Fruit fly (Drosophila melanogaster) whole organism, embryonic: ENCODE data around the gene Pdfr.
A peak's percentile ranks its signal among the peaks of the same experiment; 100 is the strongest.

Experiments used
- Ada2b ChIP-seq: fragments of 200-800 bp; sonication (Bioruptor generic); IDR thresholded peaks from 2 replicates; pipeline ENCODE4 v1.3.6; 2022; ENCODE audit warnings: missing biosample characterization, missing genetic modification characterization
- Adf1 ChIP-seq: fragments of 200-800 bp; sonication (Bioruptor generic); IDR thresholded peaks from 2 replicates; pipeline ENCODE4 v1.3.6; 2022; ENCODE audit warnings: missing biosample characterization, missing genetic modification characterization
- Aef1 ChIP-seq: fragments of 200-800 bp; sonication (Bioruptor generic); IDR thresholded peaks from 3 replicates; pipeline ENCODE4 v1.3.6; 2022; ENCODE audit warnings: missing biosample characterization, missing genetic modification characterization
- Antp ChIP-seq: fragments of 200-800 bp; sonication (Bioruptor generic); optimal IDR thresholded peaks from 3 replicates; lab custom pipeline; 2016; ENCODE audit warnings: missing biosample characterization, missing genetic modification characterization
- Atf6 ChIP-seq: fragments of 200-800 bp; sonication (Bioruptor generic); IDR thresholded peaks from 2 replicates; pipeline ENCODE4 v1.3.6; 2022; ENCODE audit warnings: missing biosample characterization, missing genetic modification characterization
- B-H2 ChIP-seq: fragments of 200-800 bp; sonication (Bioruptor generic); optimal IDR thresholded peaks from 2 replicates; lab custom pipeline; 2018; ENCODE audit warnings: missing biosample characterization, mild to moderate bottlenecking, missing genetic modification characterization
- CG10543 ChIP-seq: fragments of 200-800 bp; sonication (Bioruptor generic); optimal IDR thresholded peaks from 3 replicates; lab custom pipeline; 2017; ENCODE audit warnings: missing biosample characterization, mild to moderate bottlenecking, missing genetic modification characterization, moderate library complexity
- CG11247 ChIP-seq: fragments of 200-800 bp; sonication (Bioruptor generic); IDR thresholded peaks from 2 replicates; pipeline ENCODE4 v1.3.6; 2022; ENCODE audit warnings: missing biosample characterization, missing genetic modification characterization
- CG11696 ChIP-seq: fragments of 200-800 bp; sonication (Bioruptor generic); IDR thresholded peaks from 2 replicates; pipeline ENCODE4 v1.3.6; 2022; ENCODE audit warnings: missing biosample characterization, missing genetic modification characterization
- CG12219 ChIP-seq: fragments of 200-800 bp; sonication (Bioruptor generic); optimal IDR thresholded peaks from 3 replicates; lab custom pipeline; 2018; ENCODE audit warnings: missing biosample characterization, mild to moderate bottlenecking, missing genetic modification characterization
- CG12299 ChIP-seq: fragments of 200-800 bp; sonication (Bioruptor generic); optimal IDR thresholded peaks from 2 replicates; lab custom pipeline; 2018; ENCODE audit warnings: missing biosample characterization, mild to moderate bottlenecking, missing genetic modification characterization
- CG13287 ChIP-seq: fragments of 200-800 bp; sonication (Bioruptor generic); IDR thresholded peaks from 2 replicates; pipeline ENCODE4 v1.3.6; 2022; ENCODE audit warnings: missing biosample characterization, missing genetic modification characterization; ENCODE audit not compliant: partially characterized antibody
- CG13624 ChIP-seq: fragments of 200-800 bp; sonication (Bioruptor generic); optimal IDR thresholded peaks from 2 replicates; lab custom pipeline; 2016; ENCODE audit warnings: missing biosample characterization, missing genetic modification characterization
- CG14710 ChIP-seq: fragments of 200-800 bp; sonication (Bioruptor generic); optimal IDR thresholded peaks from 3 replicates; lab custom pipeline; 2019; ENCODE audit warnings: missing biosample characterization, mild to moderate bottlenecking, missing genetic modification characterization, moderate library complexity
- CG1603 ChIP-seq: fragments of 200-800 bp; sonication (Bioruptor generic); optimal IDR thresholded peaks from 2 replicates; lab custom pipeline; 2019; ENCODE audit warnings: missing biosample characterization, mild to moderate bottlenecking, missing genetic modification characterization, moderate library complexity
- CG17802 ChIP-seq: fragments of 200-800 bp; sonication (Bioruptor generic); optimal IDR thresholded peaks from 2 replicates; lab custom pipeline; 2018; ENCODE audit warnings: missing biosample characterization, mild to moderate bottlenecking, missing genetic modification characterization, moderate library complexity
- CG2889 ChIP-seq: fragments of 200-800 bp; sonication (Bioruptor generic); IDR thresholded peaks from 3 replicates; pipeline ENCODE4 v1.3.6; 2022; ENCODE audit warnings: missing biosample characterization, missing genetic modification characterization
- CG32772 ChIP-seq: fragments of 200-800 bp; sonication (Bioruptor generic); IDR thresholded peaks from 2 replicates; pipeline ENCODE4 v1.3.6; 2022; ENCODE audit warnings: missing biosample characterization, missing genetic modification characterization
- CG33213 ChIP-seq: fragments of 200-800 bp; sonication (Bioruptor generic); optimal IDR thresholded peaks from 3 replicates; lab custom pipeline; 2016; ENCODE audit warnings: missing biosample characterization, missing genetic modification characterization
- Deaf1 ChIP-seq: fragments of 200-800 bp; optimal IDR thresholded peaks from 3 replicates; lab custom pipeline; 2019; ENCODE audit warnings: missing biosample characterization, mild to moderate bottlenecking, missing genetic modification characterization, moderate library complexity
- Dp ChIP-seq: fragments of 200-800 bp; sonication (Bioruptor generic); optimal IDR thresholded peaks from 2 replicates; lab custom pipeline; 2018; ENCODE audit warnings: missing biosample characterization, mild to moderate bottlenecking, missing genetic modification characterization, moderate library complexity
- Drgx ChIP-seq: fragments of 200-800 bp; sonication (Bioruptor generic); IDR thresholded peaks from 2 replicates; pipeline ENCODE4 v1.3.6; 2022; ENCODE audit warnings: missing biosample characterization, missing genetic modification characterization
- ERR ChIP-seq: fragments of 200-800 bp; sonication (Bioruptor generic); optimal IDR thresholded peaks from 2 replicates; lab custom pipeline; 2016; ENCODE audit warnings: missing biosample characterization, missing genetic modification characterization
- Eip74EF ChIP-seq, 2 experiments: fragments of 200-800 bp in 1 of 2; fragments of >200 bp in 1 of 2; sonication (Bioruptor generic) in 1 of 2; optimal IDR thresholded peaks; 2 replicates each; lab custom pipeline; 2017 to 2019; ENCODE audit warnings: missing biosample characterization in 2 of 2, missing genetic modification characterization in 2 of 2, mild to moderate bottlenecking in 1 of 2, moderate library complexity in 1 of 2
- Ets97D ChIP-seq: fragments of 200-800 bp; sonication (Bioruptor generic); optimal IDR thresholded peaks from 3 replicates; lab custom pipeline; 2016; ENCODE audit warnings: missing biosample characterization, missing genetic modification characterization
- HHEX ChIP-seq: fragments of 200-800 bp; sonication (Bioruptor generic); optimal IDR thresholded peaks from 3 replicates; lab custom pipeline; 2017; ENCODE audit warnings: missing biosample characterization, mild to moderate bottlenecking, missing genetic modification characterization, missing genetic modification reagents
- HLH54F ChIP-seq: fragments of 200-800 bp; sonication (Bioruptor generic); optimal IDR thresholded peaks from 3 replicates; lab custom pipeline; 2016; ENCODE audit warnings: missing biosample characterization, missing genetic modification characterization
- HmgD ChIP-seq: fragments of 200-800 bp; sonication (Bioruptor generic); optimal IDR thresholded peaks from 3 replicates; lab custom pipeline; 2016; ENCODE audit warnings: missing biosample characterization, missing genetic modification characterization
- Hmx ChIP-seq: fragments of 200-800 bp; sonication (Bioruptor generic); optimal IDR thresholded peaks from 2 replicates; lab custom pipeline; 2016; ENCODE audit warnings: missing biosample characterization, missing genetic modification characterization
- Lhr ChIP-seq: fragments of 200-800 bp; sonication (Bioruptor generic); optimal IDR thresholded peaks from 3 replicates; lab custom pipeline; 2017; ENCODE audit warnings: mild to moderate bottlenecking, missing biosample characterization, missing genetic modification reagents, missing genetic modification characterization
- Meics ChIP-seq: fragments of 200-800 bp; sonication (Bioruptor generic); optimal IDR thresholded peaks from 2 replicates; lab custom pipeline; 2017; ENCODE audit warnings: missing biosample characterization, mild to moderate bottlenecking, missing genetic modification characterization
- Optix ChIP-seq: fragments of 200-800 bp; sonication (Bioruptor generic); IDR thresholded peaks from 3 replicates; pipeline ENCODE4 v1.3.6; 2022; ENCODE audit warnings: missing biosample characterization, missing genetic modification characterization
- TFAM ChIP-seq: fragments of 200-800 bp; sonication (Bioruptor generic); optimal IDR thresholded peaks from 2 replicates; lab custom pipeline; 2017; ENCODE audit warnings: missing biosample characterization, missing genetic modification characterization, inconsistent platforms
- YL-1 ChIP-seq: fragments of 200-800 bp; sonication (Bioruptor generic); optimal IDR thresholded peaks from 3 replicates; lab custom pipeline; 2017; ENCODE audit warnings: missing biosample characterization, mild to moderate bottlenecking, missing genetic modification characterization
- dm ChIP-seq: fragments of 200-800 bp; sonication (Bioruptor generic); optimal IDR thresholded peaks from 3 replicates; lab custom pipeline; 2016; ENCODE audit warnings: missing biosample characterization, missing genetic modification characterization
- ewg ChIP-seq: fragments of 200-800 bp; sonication (Bioruptor generic); optimal IDR thresholded peaks from 3 replicates; lab custom pipeline; 2017; ENCODE audit warnings: mild to moderate bottlenecking, missing biosample characterization, missing genetic modification reagents, missing genetic modification characterization
- gcm2 ChIP-seq: fragments of 200-800 bp; sonication (Bioruptor generic); optimal IDR thresholded peaks from 2 replicates; lab custom pipeline; 2016; ENCODE audit warnings: missing biosample characterization, missing genetic modification characterization
- gsb ChIP-seq: fragments of 200-800 bp; sonication (Bioruptor generic); IDR thresholded peaks from 2 replicates; pipeline ENCODE4 v1.3.6; 2022; ENCODE audit warnings: missing biosample characterization, missing genetic modification characterization
- insv ChIP-seq, 2 experiments: fragments of 200-800 bp; sonication (Bioruptor generic); optimal IDR thresholded peaks; 3 replicates each; lab custom pipeline; 2016 to 2018; ENCODE audit warnings: missing biosample characterization in 2 of 2, missing genetic modification characterization in 2 of 2
- klu ChIP-seq: fragments of 200-800 bp; sonication (Bioruptor generic); IDR thresholded peaks from 2 replicates; pipeline ENCODE4 v1.3.6; 2022; ENCODE audit warnings: missing biosample characterization, missing genetic modification characterization
- lab ChIP-seq: fragments of 200-800 bp; sonication (Bioruptor generic); optimal IDR thresholded peaks from 3 replicates; lab custom pipeline; 2017; ENCODE audit warnings: missing biosample characterization, missing genetic modification characterization, mild to moderate bottlenecking, moderate library complexity, missing genetic modification reagents
- mam ChIP-seq: fragments of 200-800 bp; sonication (Bioruptor generic); optimal IDR thresholded peaks from 3 replicates; lab custom pipeline; 2016; ENCODE audit warnings: missing biosample characterization, missing genetic modification characterization
- psq ChIP-seq: fragments of 200-800 bp; sonication (Bioruptor generic); optimal IDR thresholded peaks from 2 replicates; lab custom pipeline; 2017; ENCODE audit warnings: missing biosample characterization, missing genetic modification characterization
- scrt ChIP-seq: fragments of 200-800 bp; sonication (Bioruptor generic); optimal IDR thresholded peaks from 2 replicates; lab custom pipeline; 2018; ENCODE audit warnings: missing biosample characterization, mild to moderate bottlenecking, missing genetic modification characterization, moderate library complexity
- sqz ChIP-seq: fragments of 200-800 bp; sonication (Bioruptor generic); optimal IDR thresholded peaks from 3 replicates; lab custom pipeline; 2018; ENCODE audit warnings: missing biosample characterization, mild to moderate bottlenecking, missing genetic modification characterization
- sug ChIP-seq: fragments of 200-800 bp; optimal IDR thresholded peaks from 2 replicates; lab custom pipeline; 2019; ENCODE audit warnings: missing biosample characterization, mild to moderate bottlenecking, missing genetic modification characterization, moderate library complexity
- wor ChIP-seq: fragments of 200-800 bp; sonication (Bioruptor generic); IDR thresholded peaks from 2 replicates; pipeline ENCODE4 v1.3.6; 2022; ENCODE audit warnings: missing biosample characterization, missing genetic modification characterization

The Pdfr gene

dm6 chrX:2588415-2589411 lies 36.7 kb downstream of the Pdfr start, which contains the start of gene egh (continued):
- TF ChIP-seq Aef1 (peak; percentile 33; the same call in 1 of the 3 replicates), Lhr (peak; percentile 22), gcm2 (GFP tag; lab: Kevin White, UChicago) (no peak), CG32772 (GFP tag; lab: Robert Waterston, UW) (peak; percentile 69), ewg (GFP tag; lab: Kevin White, UChicago) (peak; percentile 18), CG11247 (GFP tag; lab: Robert Waterston, UW) (no peak), CG13624 (peak; percentile 5), Atf6 (peak; percentile 42; the same call in 1 of the 2 replicates), CG1603 (tag; lab: Kevin White, UChicago) (peak; percentile 63), Adf1 (GFP tag; lab: Robert Waterston, UW) (peak; percentile 35; the same call in 1 of the 2 replicates), lab (GFP tag; lab: Kevin White, UChicago) (peak; percentile 57), Dp (peak; percentile 93), CG14710 (tag; lab: Kevin White, UChicago) (peak; percentile 74), mam (GFP tag; lab: Kevin White, UChicago) (peak; percentile 28), Ada2b (peak; percentile 17; the same call in 1 of the 2 replicates), Hmx (GFP tag; lab: Kevin White, UChicago) (no peak), TFAM (GFP tag; lab: Kevin White, UChicago) (no peak), CG2889 (GFP tag; lab: Robert Waterston, UW) (0 out of 3 replicates have a peak, but pooled peaks have one; percentile 45), psq (GFP tag; lab: Kevin White, UChicago) (no peak), B-H2 (no peak), sqz (GFP tag; lab: Kevin White, UChicago) (peak; percentile 74), scrt (GFP tag; lab: Kevin White, UChicago) (peak; percentile 7), HHEX (GFP tag; lab: Kevin White, UChicago) (peak; percentile 52), ERR (GFP tag; lab: Kevin White, UChicago) (no peak), HmgD (GFP tag; lab: Kevin White, UChicago) (peak; percentile 13), gsb (GFP tag; lab: Robert Waterston, UW) (no peak), Antp (no peak), wor (GFP tag; lab: Robert Waterston, UW) (no peak), CG11696 (GFP tag; lab: Robert Waterston, UW) (0 out of 2 replicates have a peak, but pooled peaks have one; percentile 20), HLH54F (GFP tag; lab: Kevin White, UChicago) (peak; percentile 24), CG12299 (tag; lab: Kevin White, UChicago) (peak; percentile 39), Eip74EF (GFP tag; optimal IDR thresholded peaks at IDR 0.05; lab: Kevin White, UChicago) (no peak), Meics (GFP tag; lab: Kevin White, UChicago) (peak; percentile 29), Ets97D (GFP tag; lab: Kevin White, UChicago) (peak; percentile 69), CG10543 (GFP tag; lab: Kevin White, UChicago) (peak; percentile 19), Deaf1 (peak; percentile 81), klu (GFP tag; lab: Robert Waterston, UW) (peak; percentile 40; the same call in 1 of the 2 replicates), dm (GFP tag; lab: Kevin White, UChicago) (peak; percentile 20), CG33213 (GFP tag; lab: Kevin White, UChicago) (peak; percentile 29), CG12219 (GFP tag; lab: Kevin White, UChicago) (no peak), sug (tag; lab: Kevin White, UChicago) (peak; percentile 34), CG17802 (tag; lab: Kevin White, UChicago) (peak; percentile 6), Optix (GFP tag; lab: Robert Waterston, UW) (peak; percentile 70), insv (GFP tag; optimal IDR thresholded peaks at IDR 0.05; lab: Kevin White, UChicago) (peak in 1 of 2 experiments; percentile 60), Drgx (GFP tag; lab: Robert Waterston, UW) (peak; percentile 80), YL-1 (GFP tag; lab: Kevin White, UChicago) (peak; percentile 53), CG13287 (peak; percentile 19; the same call in 1 of the 2 replicates)
